Worm (Caenorhabditis elegans) whole organism, young adult: ENCODE data around the gene arl-8.

Experiments used
- attf-5 ChIP-seq: fragments of 200-800 bp; sonication (Bioruptor generic); optimal IDR thresholded peaks from 2 replicates; lab custom pipeline; 2018; ENCODE audit warnings: mild to moderate bottlenecking, missing genetic modification characterization, missing compliant biosample characterization
- bed-2 ChIP-seq: fragments of 200-800 bp; sonication (Bioruptor generic); IDR thresholded peaks from 2 replicates; pipeline ENCODE4 v1.3.6; 2022; ENCODE audit warnings: missing genetic modification reagents, missing genetic modification characterization, missing compliant biosample characterization
- ceh-100 ChIP-seq: fragments of 200-800 bp; sonication (Bioruptor generic); IDR thresholded peaks from 2 replicates; pipeline ENCODE4 v1.3.6; 2022; ENCODE audit warnings: missing genetic modification reagents, missing genetic modification characterization, missing compliant biosample characterization
- ets-4 ChIP-seq: fragments of 200-800 bp; sonication (Bioruptor generic); optimal IDR thresholded peaks from 2 replicates; lab custom pipeline; 2018; ENCODE audit warnings: mild to moderate bottlenecking, missing genetic modification characterization, missing compliant biosample characterization
- madf-10 ChIP-seq: sonication (generic microtip); optimal IDR thresholded peaks from 2 replicates; lab custom pipeline; 2016; ENCODE audit warnings: mild to moderate bottlenecking, missing genetic modification characterization, missing compliant biosample characterization
- mel-28 ChIP-seq: sonication (generic microtip); optimal IDR thresholded peaks from 2 replicates; lab custom pipeline; 2016; ENCODE audit warnings: borderline replicate concordance, mild to moderate bottlenecking, missing genetic modification characterization, missing compliant biosample characterization
- nhr-27 ChIP-seq: fragments of 200-800 bp; sonication (Bioruptor generic); optimal IDR thresholded peaks from 2 replicates; lab custom pipeline; 2018; ENCODE audit warnings: mild to moderate bottlenecking, missing genetic modification characterization, moderate library complexity, missing compliant biosample characterization
- pha-4 ChIP-seq: fragments of 150-350 bp; sonication (generic microtip); optimal IDR thresholded peaks from 2 replicates; lab custom pipeline; 2014; ENCODE audit warnings: missing biosample characterization, missing genetic modification reagents, missing genetic modification characterization
- rcor-1 ChIP-seq: fragments of 200-800 bp; sonication (Bioruptor generic); IDR thresholded peaks from 2 replicates; pipeline ENCODE4 v1.3.6; 2022; ENCODE audit warnings: missing genetic modification reagents, missing genetic modification characterization, missing compliant biosample characterization
- unc-62 ChIP-seq: fragments of 150-350 bp; optimal IDR thresholded peaks from 2 replicates; lab custom pipeline; 2014; ENCODE audit warnings: missing biosample characterization, missing genetic modification reagents, missing genetic modification characterization
- ztf-3 ChIP-seq: fragments of 200-800 bp; sonication (Bioruptor generic); optimal IDR thresholded peaks from 2 replicates; lab custom pipeline; 2018; ENCODE audit warnings: mild to moderate bottlenecking, missing genetic modification characterization, missing compliant biosample characterization

DNA sequence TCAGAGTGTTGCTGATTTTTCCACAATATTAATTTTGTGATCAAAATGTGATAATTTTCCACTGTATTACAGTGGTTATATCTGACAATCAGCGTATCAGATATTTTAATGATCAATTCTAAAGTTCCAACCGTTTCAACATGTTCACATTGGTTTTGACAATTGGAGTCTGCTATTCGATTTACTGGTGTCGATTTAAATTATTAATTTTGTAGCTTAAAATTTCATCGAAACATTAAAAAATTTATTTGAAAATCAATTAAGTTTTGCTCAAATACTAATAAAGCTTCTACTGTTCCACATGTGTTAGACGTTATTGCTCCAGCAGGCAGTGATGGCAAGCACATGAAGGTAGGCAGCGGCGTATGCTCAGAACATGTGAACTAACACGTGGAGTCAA is 40.2 kb upstream of the arl-8 start:
- no peak for TF ChIP-seq pha-4 (tag; lab: Kevin White, UChicago)
- no peak for TF ChIP-seq unc-62 (GFP tag; lab: Kevin White, UChicago)
- TF ChIP-seq mel-28 (tag; lab: Kevin White, UChicago): no peak
- no peak for TF ChIP-seq ztf-3 (GFP tag; lab: Kevin White, UChicago)
- TF ChIP-seq ets-4 (GFP tag; lab: Kevin White, UChicago): no peak
- no peak for TF ChIP-seq attf-5 (GFP tag; lab: Kevin White, UChicago)
- TF ChIP-seq bed-2: no peak
- no peak for TF ChIP-seq nhr-27 (tag; lab: Kevin White, UChicago)
- no peak for TF ChIP-seq rcor-1 (GFP tag; lab: Robert Waterston, UW)
- no peak for TF ChIP-seq ceh-100 (GFP tag; lab: Robert Waterston, UW)
- no peak for TF ChIP-seq madf-10 (tag; lab: Kevin White, UChicago)
